Fruit fly (Drosophila melanogaster) whole organism, embryonic: ENCODE data around the gene Fdx1.
A peak's percentile ranks its signal among the peaks of the same experiment; 100 is the strongest.

Experiments
- Atf6 ChIP-seq: fragments of 200-800 bp; sonication (Bioruptor generic); IDR thresholded peaks from 2 replicates; pipeline ENCODE4 v1.3.6; 2022; ENCODE audit warnings: missing biosample characterization, missing genetic modification characterization
- CG10274 ChIP-seq: fragments of 200-800 bp; sonication (Bioruptor generic); optimal IDR thresholded peaks from 3 replicates; lab custom pipeline; 2017; ENCODE audit warnings: missing biosample characterization, mild to moderate bottlenecking, missing genetic modification characterization
- CG12659 ChIP-seq: fragments of 200-800 bp; sonication (Bioruptor generic); optimal IDR thresholded peaks from 3 replicates; lab custom pipeline; 2017; ENCODE audit warnings: mild to moderate bottlenecking, missing biosample characterization, missing genetic modification reagents, missing genetic modification characterization
- CG13894 ChIP-seq: fragments of 200-800 bp; sonication (Bioruptor generic); optimal IDR thresholded peaks from 3 replicates; lab custom pipeline; 2018; ENCODE audit warnings: missing biosample characterization, mild to moderate bottlenecking, missing genetic modification characterization, moderate library complexity
- CG15479 ChIP-seq: fragments of 200-800 bp; sonication (Bioruptor generic); optimal IDR thresholded peaks from 3 replicates; lab custom pipeline; 2019; ENCODE audit warnings: missing biosample characterization, mild to moderate bottlenecking, missing genetic modification characterization, moderate library complexity
- CG16779 ChIP-seq: fragments of 200-800 bp; sonication (Bioruptor generic); IDR thresholded peaks from 2 replicates; pipeline ENCODE4 v1.3.6; 2022; ENCODE audit warnings: missing biosample characterization, missing genetic modification characterization
- CG17361 ChIP-seq: fragments of 200-800 bp; sonication (Bioruptor generic); IDR thresholded peaks from 3 replicates; pipeline ENCODE4 v1.3.6; 2022; ENCODE audit warnings: missing biosample characterization, missing genetic modification characterization
- CG17612 ChIP-seq: fragments of 200-800 bp; sonication (Bioruptor generic); IDR thresholded peaks from 2 replicates; pipeline ENCODE4 v1.3.6; 2022; ENCODE audit warnings: missing biosample characterization, missing genetic modification characterization
- CG18619 ChIP-seq: fragments of 200-800 bp; sonication (Bioruptor generic); optimal IDR thresholded peaks from 3 replicates; lab custom pipeline; 2017; ENCODE audit warnings: missing biosample characterization, mild to moderate bottlenecking, missing genetic modification characterization
- CG30403 ChIP-seq: fragments of 200-800 bp; sonication (Bioruptor generic); optimal IDR thresholded peaks from 3 replicates; lab custom pipeline; 2016; ENCODE audit warnings: missing biosample characterization, missing genetic modification characterization
- CG31441 ChIP-seq: fragments of 200-800 bp; sonication (Bioruptor generic); IDR thresholded peaks from 2 replicates; pipeline ENCODE4 v1.3.6; 2022; ENCODE audit warnings: missing biosample characterization, missing genetic modification characterization
- CG34422 ChIP-seq: fragments of 200-800 bp; sonication (Bioruptor generic); IDR thresholded peaks from 3 replicates; pipeline ENCODE4 v1.3.6; 2022; ENCODE audit warnings: missing biosample characterization, missing genetic modification characterization
- CG42726 ChIP-seq: fragments of 200-800 bp; sonication (Bioruptor generic); IDR thresholded peaks from 2 replicates; pipeline ENCODE4 v1.3.6; 2022; ENCODE audit warnings: missing biosample characterization, missing genetic modification characterization; ENCODE audit not compliant: partially characterized antibody
- CG6689 ChIP-seq: fragments of 200-800 bp; sonication (Bioruptor generic); IDR thresholded peaks from 2 replicates; pipeline ENCODE4 v1.3.6; 2022; ENCODE audit warnings: missing biosample characterization, missing genetic modification characterization
- CG7271 ChIP-seq: fragments of 200-800 bp; sonication (Bioruptor generic); optimal IDR thresholded peaks from 2 replicates; lab custom pipeline; 2018; ENCODE audit warnings: missing biosample characterization, mild to moderate bottlenecking, missing genetic modification characterization, moderate library complexity
- CG8924 ChIP-seq: fragments of 200-800 bp; optimal IDR thresholded peaks from 3 replicates; lab custom pipeline; 2019; ENCODE audit warnings: missing biosample characterization, mild to moderate bottlenecking, missing genetic modification characterization, moderate library complexity
- CG9437 ChIP-seq: fragments of 200-800 bp; sonication (Bioruptor generic); optimal IDR thresholded peaks from 2 replicates; lab custom pipeline; 2018; ENCODE audit warnings: missing biosample characterization, mild to moderate bottlenecking, missing genetic modification characterization
- CG9609 ChIP-seq: fragments of 200-800 bp; sonication (Bioruptor generic); optimal IDR thresholded peaks from 3 replicates; lab custom pipeline; 2016; ENCODE audit warnings: missing biosample characterization, missing genetic modification characterization
- CG9727 ChIP-seq: fragments of 200-800 bp; sonication (Bioruptor generic); optimal IDR thresholded peaks from 3 replicates; lab custom pipeline; 2017; ENCODE audit warnings: missing biosample characterization, mild to moderate bottlenecking, missing genetic modification characterization
- CHES-1-like ChIP-seq: fragments of 200-800 bp; sonication (Bioruptor generic); optimal IDR thresholded peaks from 2 replicates; lab custom pipeline; 2016; ENCODE audit warnings: missing biosample characterization, missing genetic modification characterization
- CkIIα-i1 ChIP-seq: fragments of 200-800 bp; sonication (Bioruptor generic); IDR thresholded peaks from 2 replicates; pipeline ENCODE4 v1.3.6; 2022; ENCODE audit warnings: missing biosample characterization, missing genetic modification characterization
- D ChIP-seq, 2 experiments: fragments of 200-800 bp in 1 of 2; fragments of >200 bp in 1 of 2; sonication (Bioruptor generic) in 1 of 2; optimal IDR thresholded peaks; 2 replicates in 1 of 2; 3 replicates in 1 of 2; lab custom pipeline; 2017; ENCODE audit warnings: mild to moderate bottlenecking in 1 of 2, missing biosample characterization in 1 of 2, missing genetic modification characterization in 1 of 2, missing genetic modification reagents in 1 of 2
- Ets97D ChIP-seq: fragments of 200-800 bp; sonication (Bioruptor generic); optimal IDR thresholded peaks from 3 replicates; lab custom pipeline; 2016; ENCODE audit warnings: missing biosample characterization, missing genetic modification characterization
- Fer2 ChIP-seq: fragments of 200-800 bp; sonication (Bioruptor generic); optimal IDR thresholded peaks from 2 replicates; lab custom pipeline; 2018; ENCODE audit warnings: missing biosample characterization, mild to moderate bottlenecking, missing genetic modification characterization, moderate library complexity
- Gsc ChIP-seq: fragments of 200-800 bp; sonication (Bioruptor generic); IDR thresholded peaks from 2 replicates; pipeline ENCODE4 v1.3.6; 2022; ENCODE audit warnings: missing biosample characterization, missing genetic modification characterization
- Gug ChIP-seq: fragments of 200-800 bp; sonication (Bioruptor generic); IDR thresholded peaks from 4 replicates; pipeline ENCODE4 v1.3.6; 2022; ENCODE audit warnings: missing biosample characterization, missing genetic modification characterization
- HLHmδ ChIP-seq: fragments of 200-800 bp; sonication (Bioruptor generic); optimal IDR thresholded peaks from 2 replicates; lab custom pipeline; 2018; ENCODE audit warnings: missing biosample characterization, mild to moderate bottlenecking, missing genetic modification characterization, moderate library complexity
- Hr78 ChIP-seq, 2 experiments: fragments of 200-800 bp in 1 of 2; fragments of >200 bp in 1 of 2; sonication (Bioruptor generic) in 1 of 2; optimal IDR thresholded peaks; 2 replicates each; lab custom pipeline; 2017 to 2019; ENCODE audit warnings: missing biosample characterization in 2 of 2, missing genetic modification characterization in 2 of 2, mild to moderate bottlenecking in 1 of 2, moderate library complexity in 1 of 2
- Myb ChIP-seq: fragments of 200-800 bp; sonication (Bioruptor generic); optimal IDR thresholded peaks from 2 replicates; lab custom pipeline; 2016; ENCODE audit warnings: missing biosample characterization, missing genetic modification characterization
- NfI ChIP-seq: fragments of 200-800 bp; sonication (Bioruptor generic); optimal IDR thresholded peaks from 3 replicates; lab custom pipeline; 2018; ENCODE audit warnings: missing biosample characterization, mild to moderate bottlenecking, missing genetic modification characterization, moderate library complexity
- bbx ChIP-seq: fragments of 200-800 bp; sonication (Bioruptor generic); IDR thresholded peaks from 2 replicates; pipeline ENCODE4 v1.3.6; 2022; ENCODE audit warnings: missing biosample characterization, missing genetic modification characterization; ENCODE audit not compliant: partially characterized antibody
- bigmax ChIP-seq: fragments of 200-800 bp; sonication (Bioruptor generic); optimal IDR thresholded peaks from 2 replicates; lab custom pipeline; 2018; ENCODE audit warnings: missing biosample characterization, mild to moderate bottlenecking, missing genetic modification characterization
- bsh ChIP-seq, 2 experiments: fragments of 200-800 bp; sonication (Bioruptor generic); optimal IDR thresholded peaks; 2 replicates each; lab custom pipeline; 2017 to 2018; ENCODE audit warnings: mild to moderate bottlenecking in 2 of 2, missing biosample characterization in 2 of 2, missing genetic modification characterization in 2 of 2, moderate library complexity in 1 of 2
- chif ChIP-seq, 2 experiments: fragments of 200-800 bp; sonication (Bioruptor generic); optimal IDR thresholded peaks; 3 replicates each; lab custom pipeline; 2016; ENCODE audit warnings: missing biosample characterization in 2 of 2, missing genetic modification characterization in 2 of 2
- chn ChIP-seq: fragments of 200-800 bp; sonication (Bioruptor generic); optimal IDR thresholded peaks from 2 replicates; lab custom pipeline; 2016; ENCODE audit warnings: missing biosample characterization, missing genetic modification characterization
- crol ChIP-seq: fragments of 200-800 bp; sonication (Bioruptor generic); IDR thresholded peaks from 2 replicates; pipeline ENCODE4 v1.3.6; 2022; ENCODE audit warnings: missing biosample characterization, missing genetic modification characterization
- crp ChIP-seq, 2 experiments: fragments of 200-800 bp; sonication (Bioruptor generic); optimal IDR thresholded peaks; 2 replicates in 1 of 2; 3 replicates in 1 of 2; lab custom pipeline; 2017; ENCODE audit warnings: missing biosample characterization in 2 of 2, missing genetic modification characterization in 2 of 2, mild to moderate bottlenecking in 1 of 2, moderate library complexity in 1 of 2
- danr ChIP-seq: fragments of 200-800 bp; sonication (Bioruptor generic); IDR thresholded peaks from 2 replicates; pipeline ENCODE4 v1.3.6; 2022; ENCODE audit warnings: missing biosample characterization, missing genetic modification characterization
- emc ChIP-seq: fragments of 200-800 bp; sonication (Bioruptor generic); optimal IDR thresholded peaks from 2 replicates; lab custom pipeline; 2016; ENCODE audit warnings: missing biosample characterization, missing genetic modification characterization
- fu2 ChIP-seq: fragments of 200-800 bp; sonication (Bioruptor generic); optimal IDR thresholded peaks from 2 replicates; lab custom pipeline; 2016; ENCODE audit warnings: missing biosample characterization, missing genetic modification characterization
- grn ChIP-seq: fragments of 200-800 bp; sonication (Bioruptor generic); optimal IDR thresholded peaks from 3 replicates; lab custom pipeline; 2017; ENCODE audit warnings: missing biosample characterization, missing genetic modification characterization
- hth ChIP-seq: fragments of >200 bp; optimal IDR thresholded peaks from 2 replicates; lab custom pipeline; 2017; ENCODE audit warnings: inconsistent platforms
- jing ChIP-seq: fragments of 200-800 bp; sonication (Bioruptor generic); optimal IDR thresholded peaks from 2 replicates; lab custom pipeline; 2018; ENCODE audit warnings: missing biosample characterization, mild to moderate bottlenecking, missing genetic modification characterization
- lab ChIP-seq: fragments of 200-800 bp; sonication (Bioruptor generic); optimal IDR thresholded peaks from 3 replicates; lab custom pipeline; 2017; ENCODE audit warnings: missing biosample characterization, missing genetic modification characterization, mild to moderate bottlenecking, moderate library complexity, missing genetic modification reagents
- peb ChIP-seq: fragments of 200-800 bp; sonication (Bioruptor generic); IDR thresholded peaks from 2 replicates; pipeline ENCODE4 v1.3.6; 2022; ENCODE audit warnings: missing biosample characterization, missing genetic modification characterization
- psq ChIP-seq: fragments of 200-800 bp; sonication (Bioruptor generic); optimal IDR thresholded peaks from 2 replicates; lab custom pipeline; 2017; ENCODE audit warnings: missing biosample characterization, missing genetic modification characterization
- slbo ChIP-seq: fragments of 200-800 bp; sonication (Bioruptor generic); IDR thresholded peaks from 2 replicates; pipeline ENCODE4 v1.3.6; 2022; ENCODE audit warnings: missing biosample characterization, missing genetic modification characterization
- sqz ChIP-seq: fragments of 200-800 bp; sonication (Bioruptor generic); optimal IDR thresholded peaks from 3 replicates; lab custom pipeline; 2018; ENCODE audit warnings: missing biosample characterization, mild to moderate bottlenecking, missing genetic modification characterization
- ssp ChIP-seq: fragments of 200-800 bp; sonication (Bioruptor generic); IDR thresholded peaks from 2 replicates; pipeline ENCODE4 v1.3.6; 2022; ENCODE audit warnings: missing biosample characterization, missing genetic modification characterization

The Fdx1 gene

DNA sequence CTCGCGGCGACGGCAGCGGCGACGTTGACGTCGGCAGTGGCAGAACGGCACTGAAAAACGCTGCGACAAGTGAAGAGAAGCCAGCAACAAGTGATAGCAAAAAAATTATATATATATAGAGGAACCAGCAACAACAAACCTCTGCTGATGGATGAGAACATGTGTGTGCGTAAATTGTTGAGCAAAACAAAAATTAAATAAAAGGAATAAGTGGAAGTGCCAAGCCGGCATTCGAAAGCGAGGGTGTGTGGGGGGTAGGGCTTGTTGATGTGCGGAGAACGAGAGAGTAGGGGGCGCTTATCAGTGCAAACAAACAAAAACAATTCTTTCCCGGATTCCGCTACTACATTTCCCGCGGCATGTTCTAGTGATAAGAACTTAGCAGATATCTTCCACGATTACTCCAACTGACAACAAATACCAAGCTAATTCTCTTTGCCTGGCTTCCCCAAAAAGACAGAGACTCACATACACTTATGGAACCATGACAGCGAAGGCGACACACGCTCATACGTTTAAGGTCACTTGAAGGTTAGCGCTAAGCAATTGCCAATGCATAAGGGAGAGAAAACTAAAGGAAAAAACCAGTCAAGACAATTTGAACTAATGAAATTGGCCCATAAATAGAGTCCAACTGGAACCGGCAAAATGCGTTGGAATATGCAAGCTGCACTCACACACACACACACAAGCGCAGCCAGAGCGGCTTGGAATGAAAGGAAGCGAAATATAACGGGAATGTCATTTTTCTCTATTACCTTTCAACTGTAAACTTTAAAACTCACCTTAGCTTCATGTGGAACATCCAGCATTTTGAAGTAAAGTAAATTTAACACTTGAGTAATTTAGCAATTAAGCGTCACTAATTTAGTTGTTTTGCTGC, 13.0 kb downstream of the Fdx1 start (continued):
- peak; percentile 33 for TF ChIP-seq grn
- no peak for TF ChIP-seq CG13894 (tag; lab: Kevin White, UChicago)
- TF ChIP-seq CG30403 (GFP tag; lab: Kevin White, UChicago), result no peak
- no peak for TF ChIP-seq Myb (GFP tag; lab: Kevin White, UChicago)
- TF ChIP-seq CG7271, result no peak
- no peak for TF ChIP-seq CG6689 (GFP tag; lab: Robert Waterston, UW)
- no peak for TF ChIP-seq CHES-1-like (GFP tag; lab: Kevin White, UChicago)
- no peak for TF ChIP-seq Atf6 (GFP tag; lab: Robert Waterston, UW)
- no peak for TF ChIP-seq Fer2 (tag; lab: Kevin White, UChicago)
- no peak for TF ChIP-seq CG9609 (GFP tag; lab: Kevin White, UChicago)
- no peak for TF ChIP-seq ssp
- TF ChIP-seq CG10274, result no peak
- TF ChIP-seq CG9437 (GFP tag; lab: Kevin White, UChicago), result no peak
- TF ChIP-seq Ets97D (GFP tag; lab: Kevin White, UChicago), result no peak
- peak; percentile 12 for TF ChIP-seq lab (GFP tag; lab: Kevin White, UChicago)
- TF ChIP-seq psq (GFP tag; lab: Kevin White, UChicago), result peak; percentile 13
- no peak for TF ChIP-seq CG31441 (GFP tag; lab: Robert Waterston, UW)
- TF ChIP-seq fu2 (GFP tag; lab: Kevin White, UChicago), result no peak
- TF ChIP-seq CG34422 (GFP tag; lab: Robert Waterston, UW), result no peak
- TF ChIP-seq CG17361, result no peak
- no peak for TF ChIP-seq CG17612 (GFP tag; lab: Robert Waterston, UW)
- TF ChIP-seq CG16779 (GFP tag; lab: Robert Waterston, UW), result no peak
- TF ChIP-seq CG18619 (GFP tag; lab: Kevin White, UChicago), result no peak
- peak; percentile 6 for TF ChIP-seq sqz
- no peak for TF ChIP-seq chn
- TF ChIP-seq hth (lab: Kevin White, UChicago), result no peak
- no peak for TF ChIP-seq crp (GFP tag; optimal IDR thresholded peaks at IDR 0.05; lab: Kevin White, UChicago)
- no peak for TF ChIP-seq HLHmδ (GFP tag; lab: Kevin White, UChicago)
- no peak for TF ChIP-seq emc
- TF ChIP-seq CG9727 (GFP tag; lab: Kevin White, UChicago), result no peak
- 0 out of 2 replicates have a peak, but pooled peaks have one; percentile 19 for TF ChIP-seq bbx
- no peak for TF ChIP-seq chif (GFP tag; optimal IDR thresholded peaks at IDR 0.05; lab: Kevin White, UChicago)
- peak in 1 of 2 experiments; percentile 45 for TF ChIP-seq bsh (GFP tag; optimal IDR thresholded peaks at IDR 0.05; lab: Kevin White, UChicago)
- no peak for TF ChIP-seq Gsc
- TF ChIP-seq jing (GFP tag; lab: Kevin White, UChicago), result no peak
- no peak for TF ChIP-seq NfI (GFP tag; lab: Kevin White, UChicago)
- peak; percentile 93 for TF ChIP-seq crol (GFP tag; lab: Robert Waterston, UW)
- TF ChIP-seq CG42726 (GFP tag; lab: Robert Waterston, UW), result no peak
- TF ChIP-seq Hr78 (GFP tag; optimal IDR thresholded peaks at IDR 0.05; lab: Kevin White, UChicago), result no peak
- no peak for TF ChIP-seq danr (GFP tag; lab: Robert Waterston, UW)
- TF ChIP-seq CG8924, result peak; percentile 5
- no peak for TF ChIP-seq Gug (GFP tag; lab: Robert Waterston, UW)
- no peak for TF ChIP-seq peb (GFP tag; lab: Robert Waterston, UW)
- peak; percentile 9 for TF ChIP-seq CG15479
- no peak for TF ChIP-seq slbo (GFP tag; lab: Robert Waterston, UW)
- no peak for TF ChIP-seq CkIIα-i1
- no peak for TF ChIP-seq D (optimal IDR thresholded peaks at IDR 0.05; lab: Kevin White, UChicago)
- TF ChIP-seq D (GFP tag; optimal IDR thresholded peaks at IDR 0.05; lab: Kevin White, UChicago), result no peak
- TF ChIP-seq CG12659 (GFP tag; lab: Kevin White, UChicago), result no peak
- no peak for TF ChIP-seq bigmax (GFP tag; lab: Kevin White, UChicago)
